Fruit fly (Drosophila melanogaster) whole organism, embryonic: ENCODE measurements around the gene CG46313.

Experiments
- Aef1 ChIP-seq: fragments of 200-800 bp; sonication (Bioruptor generic); IDR thresholded peaks from 3 replicates; pipeline ENCODE4 v1.3.6; 2022; ENCODE audit warnings: missing biosample characterization, missing genetic modification characterization
- CG10274 ChIP-seq: fragments of 200-800 bp; sonication (Bioruptor generic); optimal IDR thresholded peaks from 3 replicates; lab custom pipeline; 2017; ENCODE audit warnings: missing biosample characterization, mild to moderate bottlenecking, missing genetic modification characterization
- CG10366 ChIP-seq: fragments of 200-800 bp; sonication (Bioruptor generic); IDR thresholded peaks from 2 replicates; pipeline ENCODE4 v1.3.6; 2022; ENCODE audit warnings: missing biosample characterization, missing genetic modification characterization
- CG10654 ChIP-seq: fragments of 200-800 bp; sonication (Bioruptor generic); optimal IDR thresholded peaks from 2 replicates; lab custom pipeline; 2016; ENCODE audit warnings: missing biosample characterization, missing genetic modification characterization
- CG12744 ChIP-seq: fragments of 200-800 bp; sonication (Bioruptor generic); optimal IDR thresholded peaks from 2 replicates; lab custom pipeline; 2016; ENCODE audit warnings: missing biosample characterization, missing genetic modification characterization
- CG12942 ChIP-seq: fragments of 200-800 bp; sonication (Bioruptor generic); optimal IDR thresholded peaks from 3 replicates; lab custom pipeline; 2016; ENCODE audit warnings: missing biosample characterization, missing genetic modification characterization
- CG13296 ChIP-seq: fragments of 200-800 bp; sonication (Bioruptor generic); optimal IDR thresholded peaks from 3 replicates; lab custom pipeline; 2018; ENCODE audit warnings: missing biosample characterization, mild to moderate bottlenecking, missing genetic modification characterization
- CG15696 ChIP-seq: fragments of 200-800 bp; sonication (Bioruptor generic); optimal IDR thresholded peaks from 2 replicates; lab custom pipeline; 2019; ENCODE audit warnings: missing biosample characterization, mild to moderate bottlenecking, missing genetic modification characterization, moderate library complexity
- CG16779 ChIP-seq: fragments of 200-800 bp; sonication (Bioruptor generic); IDR thresholded peaks from 2 replicates; pipeline ENCODE4 v1.3.6; 2022; ENCODE audit warnings: missing biosample characterization, missing genetic modification characterization
- CG16813 ChIP-seq: fragments of 200-800 bp; sonication (Bioruptor generic); IDR thresholded peaks from 3 replicates; pipeline ENCODE4 v1.3.6; 2022; ENCODE audit warnings: missing biosample characterization, missing genetic modification characterization; ENCODE audit not compliant: partially characterized antibody
- CG1832 ChIP-seq: fragments of 200-800 bp; sonication (Bioruptor generic); optimal IDR thresholded peaks from 2 replicates; lab custom pipeline; 2017; ENCODE audit warnings: missing biosample characterization, mild to moderate bottlenecking, missing genetic modification characterization, inconsistent platforms
- CG2116 ChIP-seq: fragments of 200-800 bp; sonication (Bioruptor generic); optimal IDR thresholded peaks from 3 replicates; lab custom pipeline; 2018; ENCODE audit warnings: missing biosample characterization, mild to moderate bottlenecking, missing genetic modification characterization
- CG2712 ChIP-seq: fragments of 200-800 bp; optimal IDR thresholded peaks from 3 replicates; lab custom pipeline; 2019; ENCODE audit warnings: missing biosample characterization, mild to moderate bottlenecking, missing genetic modification characterization, moderate library complexity
- CG2875 ChIP-seq: fragments of 200-800 bp; sonication (Bioruptor generic); optimal IDR thresholded peaks from 2 replicates; lab custom pipeline; 2017; ENCODE audit warnings: missing biosample characterization, mild to moderate bottlenecking, missing genetic modification characterization, missing genetic modification reagents
- CG32772 ChIP-seq: fragments of 200-800 bp; sonication (Bioruptor generic); IDR thresholded peaks from 2 replicates; pipeline ENCODE4 v1.3.6; 2022; ENCODE audit warnings: missing biosample characterization, missing genetic modification characterization
- CG3838 ChIP-seq: fragments of 200-800 bp; sonication (Bioruptor generic); optimal IDR thresholded peaks from 3 replicates; lab custom pipeline; 2016; ENCODE audit warnings: missing biosample characterization, missing genetic modification characterization
- CG3847 ChIP-seq: fragments of 200-800 bp; sonication (Bioruptor generic); IDR thresholded peaks from 2 replicates; pipeline ENCODE4 v1.3.6; 2022; ENCODE audit warnings: missing biosample characterization, missing genetic modification characterization
- CG4820 ChIP-seq: fragments of 200-800 bp; sonication (Bioruptor generic); optimal IDR thresholded peaks from 3 replicates; lab custom pipeline; 2016; ENCODE audit warnings: missing biosample characterization, missing genetic modification characterization
- CG6654 ChIP-seq: fragments of 200-800 bp; sonication (Bioruptor generic); optimal IDR thresholded peaks from 2 replicates; lab custom pipeline; 2017; ENCODE audit warnings: missing biosample characterization, mild to moderate bottlenecking, missing genetic modification characterization
- CG7963 ChIP-seq: fragments of 200-800 bp; sonication (Bioruptor generic); IDR thresholded peaks from 3 replicates; pipeline ENCODE4 v1.3.6; 2022; ENCODE audit warnings: missing biosample characterization, missing genetic modification characterization; ENCODE audit not compliant: partially characterized antibody
- CG9797 ChIP-seq: fragments of 200-800 bp; sonication (Bioruptor generic); optimal IDR thresholded peaks from 3 replicates; lab custom pipeline; 2018; ENCODE audit warnings: missing biosample characterization, mild to moderate bottlenecking, missing genetic modification characterization
- CG9932 ChIP-seq: fragments of 200-800 bp; sonication (Bioruptor generic); IDR thresholded peaks from 2 replicates; pipeline ENCODE4 v1.3.6; 2022; ENCODE audit warnings: missing biosample characterization, missing genetic modification characterization
- Drgx ChIP-seq: fragments of 200-800 bp; sonication (Bioruptor generic); IDR thresholded peaks from 2 replicates; pipeline ENCODE4 v1.3.6; 2022; ENCODE audit warnings: missing biosample characterization, missing genetic modification characterization
- Ets65A ChIP-seq: fragments of 200-800 bp; sonication (Bioruptor generic); peaks from one replicate; lab custom pipeline; 2016; ENCODE audit warnings: missing biosample characterization, missing genetic modification characterization
- Hey ChIP-seq: fragments of 200-800 bp; sonication (Bioruptor generic); optimal IDR thresholded peaks from 3 replicates; lab custom pipeline; 2018; ENCODE audit warnings: missing biosample characterization, mild to moderate bottlenecking, missing genetic modification characterization
- Lpt ChIP-seq: fragments of >200 bp; optimal IDR thresholded peaks from 2 replicates; lab custom pipeline; 2018; ENCODE audit warnings: missing biosample characterization, missing genetic modification characterization
- NFAT ChIP-seq: fragments of 200-800 bp; sonication (Bioruptor generic); IDR thresholded peaks from 2 replicates; pipeline ENCODE4 v1.3.6; 2022; ENCODE audit warnings: missing biosample characterization, missing genetic modification characterization
- Rfx ChIP-seq: fragments of 200-800 bp; sonication (Bioruptor generic); IDR thresholded peaks from 2 replicates; pipeline ENCODE4 v1.3.6; 2022; ENCODE audit warnings: missing biosample characterization, missing genetic modification characterization
- Trl ChIP-seq, 3 experiments: fragments of >200 bp in 2 of 3; fragments of 200-800 bp in 1 of 3; sonication (Bioruptor generic) in 1 of 3; optimal IDR thresholded peaks; 2 replicates in 1 of 3; 3 replicates in 2 of 3; lab custom pipeline; 2016 to 2017; ENCODE audit warnings: missing biosample characterization in 1 of 3, missing genetic modification characterization in 1 of 3
- chinmo ChIP-seq: fragments of 200-800 bp; sonication (Bioruptor generic); IDR thresholded peaks from 4 replicates; pipeline ENCODE4 v1.3.6; 2022; ENCODE audit warnings: missing biosample characterization, missing genetic modification characterization; ENCODE audit not compliant: partially characterized antibody
- cwo ChIP-seq: fragments of 200-800 bp; sonication (Bioruptor generic); optimal IDR thresholded peaks from 3 replicates; lab custom pipeline; 2017; ENCODE audit warnings: missing biosample characterization, missing genetic modification characterization, mild to moderate bottlenecking, moderate library complexity, missing genetic modification reagents
- disco-r ChIP-seq: fragments of 200-800 bp; sonication (Bioruptor generic); optimal IDR thresholded peaks from 2 replicates; lab custom pipeline; 2016; ENCODE audit warnings: missing biosample characterization, missing genetic modification characterization
- ems ChIP-seq: fragments of 200-800 bp; sonication (Bioruptor generic); optimal IDR thresholded peaks from 3 replicates; lab custom pipeline; 2016; ENCODE audit warnings: missing biosample characterization, missing genetic modification characterization
- fd3F ChIP-seq: fragments of 200-800 bp; sonication (Bioruptor generic); optimal IDR thresholded peaks from 2 replicates; lab custom pipeline; 2018; ENCODE audit warnings: missing biosample characterization, mild to moderate bottlenecking, missing genetic modification characterization, moderate library complexity
- grn ChIP-seq: fragments of 200-800 bp; sonication (Bioruptor generic); optimal IDR thresholded peaks from 3 replicates; lab custom pipeline; 2017; ENCODE audit warnings: missing biosample characterization, missing genetic modification characterization
- h ChIP-seq: fragments of >200 bp; optimal IDR thresholded peaks from 2 replicates; lab custom pipeline; 2017
- hth ChIP-seq: fragments of >200 bp; optimal IDR thresholded peaks from 2 replicates; lab custom pipeline; 2017; ENCODE audit warnings: inconsistent platforms
- knrl ChIP-seq: fragments of 200-800 bp; sonication (Bioruptor generic); IDR thresholded peaks from 3 replicates; pipeline ENCODE4 v1.3.6; 2022; ENCODE audit warnings: missing biosample characterization, missing genetic modification characterization; ENCODE audit not compliant: partially characterized antibody
- lmd ChIP-seq: fragments of 200-800 bp; sonication (Bioruptor generic); IDR thresholded peaks from 2 replicates; pipeline ENCODE4 v1.3.6; 2022; ENCODE audit warnings: missing biosample characterization, missing genetic modification characterization
- otp ChIP-seq: fragments of 200-800 bp; sonication (Bioruptor generic); IDR thresholded peaks from 3 replicates; pipeline ENCODE4, ENCODE4 v1.3.6; 2022; ENCODE audit warnings: missing biosample characterization, missing genetic modification characterization
- pb ChIP-seq: fragments of 200-800 bp; sonication (Bioruptor generic); optimal IDR thresholded peaks from 3 replicates; lab custom pipeline; 2016; ENCODE audit warnings: missing biosample characterization, missing genetic modification characterization
- pnt ChIP-seq: fragments of 200-800 bp; sonication (Bioruptor generic); optimal IDR thresholded peaks from 3 replicates; lab custom pipeline; 2016; ENCODE audit warnings: missing biosample characterization, missing genetic modification characterization
- pum ChIP-seq: fragments of 200-800 bp; sonication (Bioruptor generic); optimal IDR thresholded peaks from 2 replicates; lab custom pipeline; 2016; ENCODE audit warnings: missing biosample characterization, missing genetic modification characterization
- pzg ChIP-seq: fragments of 200-800 bp; sonication (Bioruptor generic); optimal IDR thresholded peaks from 3 replicates; lab custom pipeline; 2018; ENCODE audit warnings: missing biosample characterization, mild to moderate bottlenecking, missing genetic modification characterization, moderate library complexity
- repo ChIP-seq: fragments of 200-800 bp; sonication (Bioruptor generic); optimal IDR thresholded peaks from 2 replicates; lab custom pipeline; 2016; ENCODE audit warnings: missing biosample characterization, missing genetic modification characterization
- row ChIP-seq: fragments of 200-800 bp; sonication (Bioruptor generic); IDR thresholded peaks from 3 replicates; pipeline ENCODE4 v1.3.6; 2022; ENCODE audit warnings: missing biosample characterization, missing genetic modification characterization
- sens-2 ChIP-seq: fragments of 200-800 bp; sonication (Bioruptor generic); IDR thresholded peaks from 2 replicates; pipeline ENCODE4 v1.3.6; 2022; ENCODE audit warnings: missing biosample characterization, missing genetic modification characterization
- sima ChIP-seq: fragments of 200-800 bp; sonication (Bioruptor generic); optimal IDR thresholded peaks from 2 replicates; lab custom pipeline; 2016; ENCODE audit warnings: missing biosample characterization, missing genetic modification characterization
- sisA ChIP-seq: fragments of 200-800 bp; sonication (Bioruptor generic); IDR thresholded peaks from 2 replicates; pipeline ENCODE4 v1.3.6; 2022; ENCODE audit warnings: missing biosample characterization, missing genetic modification characterization
- sna ChIP-seq: fragments of 200-800 bp; sonication (Bioruptor generic); IDR thresholded peaks from 2 replicates; pipeline ENCODE4 v1.3.6; 2022; ENCODE audit warnings: missing biosample characterization, missing genetic modification characterization; ENCODE audit not compliant: partially characterized antibody
- sqz ChIP-seq: fragments of 200-800 bp; sonication (Bioruptor generic); optimal IDR thresholded peaks from 3 replicates; lab custom pipeline; 2018; ENCODE audit warnings: missing biosample characterization, mild to moderate bottlenecking, missing genetic modification characterization

The CG46313 gene

DNA sequence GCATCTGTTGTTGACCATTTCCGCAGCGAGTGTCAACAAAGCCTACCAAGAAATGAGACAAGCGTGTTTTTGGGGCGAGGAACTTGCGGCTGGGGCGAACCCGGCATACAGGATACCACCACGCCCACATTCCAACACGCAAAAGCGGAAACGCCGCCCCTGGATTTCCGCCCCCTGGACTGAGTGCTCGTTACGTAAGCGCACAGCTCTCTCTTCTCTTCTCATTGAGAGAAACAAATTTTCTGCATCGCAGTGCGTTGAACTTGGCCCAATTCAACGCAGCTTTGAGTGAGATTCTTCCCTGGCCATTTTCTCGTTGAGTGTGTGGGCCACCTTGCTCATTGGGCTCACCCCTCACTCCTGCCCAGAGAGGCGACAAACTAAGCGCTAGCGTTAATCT lies 17.8 kb upstream of the CG46313 start (continued):
- TF ChIP-seq chinmo (GFP tag; lab: Robert Waterston, UW) (peak; percentile 80; the same call in 3 of the 4 replicates), hth (lab: Kevin White, UChicago) (no peak), CG3838 (GFP tag; lab: Kevin White, UChicago) (no peak), pzg (GFP tag; lab: Kevin White, UChicago) (no peak), CG16779 (peak; percentile 66; the same call in 1 of the 2 replicates), CG12942 (no peak), pum (GFP tag; lab: Kevin White, UChicago) (no peak), sisA (GFP tag; lab: Robert Waterston, UW) (0 out of 2 replicates have a peak, but pooled peaks have one; percentile 9), cwo (GFP tag; lab: Kevin White, UChicago) (no peak), CG12744 (GFP tag; lab: Kevin White, UChicago) (no peak), sna (GFP tag; lab: Robert Waterston, UW) (0 out of 2 replicates have a peak, but pooled peaks have one; percentile 33), NFAT (GFP tag; lab: Robert Waterston, UW) (0 out of 2 replicates have a peak, but pooled peaks have one; percentile 28), CG10654 (GFP tag; lab: Kevin White, UChicago) (no peak), Rfx (no peak), h (lab: Kevin White, UChicago) (no peak), lmd (GFP tag; lab: Robert Waterston, UW) (no peak), repo (no peak), Aef1 (GFP tag; lab: Robert Waterston, UW) (no peak), Hey (tag; lab: Kevin White, UChicago) (no peak), CG13296 (GFP tag; lab: Kevin White, UChicago) (no peak), grn (GFP tag; lab: Kevin White, UChicago) (no peak), CG32772 (0 out of 2 replicates have a peak, but pooled peaks have one; percentile 24), CG7963 (GFP tag; lab: Robert Waterston, UW) (no peak), CG9797 (GFP tag; lab: Kevin White, UChicago) (no peak), Drgx (GFP tag; lab: Robert Waterston, UW) (0 out of 2 replicates have a peak, but pooled peaks have one; percentile 10), fd3F (GFP tag; lab: Kevin White, UChicago) (no peak), otp (GFP tag; lab: Robert Waterston, UW) (0 out of 3 replicates have a peak, but pooled peaks have one; percentile 37), pb (no peak), CG2712 (no peak), CG1832 (no peak), Lpt (GFP tag; lab: Kevin White, UChicago) (no peak), CG15696 (tag; lab: Kevin White, UChicago) (no peak), Trl (optimal IDR thresholded peaks at IDR 0.05; lab: Kevin White, UChicago) (peak; percentile 31 to 32), Trl (GFP tag; optimal IDR thresholded peaks at IDR 0.05; lab: Kevin White, UChicago) (no peak), disco-r (GFP tag; lab: Kevin White, UChicago) (no peak), sqz (GFP tag; lab: Kevin White, UChicago) (no peak), CG10366 (GFP tag; lab: Robert Waterston, UW) (no peak), CG16813 (GFP tag; lab: Robert Waterston, UW) (no peak), CG2875 (GFP tag; lab: Kevin White, UChicago) (no peak), Ets65A (GFP tag; lab: Kevin White, UChicago) (peak; percentile 81), CG2116 (GFP tag; lab: Kevin White, UChicago) (no peak), pnt (GFP tag; lab: Kevin White, UChicago) (no peak), CG4820 (GFP tag; lab: Kevin White, UChicago) (no peak), CG9932 (GFP tag; lab: Robert Waterston, UW) (peak; percentile 35; the same call in 1 of the 2 replicates), ems (GFP tag; lab: Kevin White, UChicago) (no peak), sens-2 (0 out of 2 replicates have a peak, but pooled peaks have one; percentile 52), sima (GFP tag; lab: Kevin White, UChicago) (no peak), CG3847 (GFP tag; lab: Robert Waterston, UW) (0 out of 2 replicates have a peak, but pooled peaks have one; percentile 11), CG10274 (GFP tag; lab: Kevin White, UChicago) (no peak), knrl (0 out of 3 replicates have a peak, but pooled peaks have one; percentile 13), CG6654 (no peak), row (GFP tag; lab: Robert Waterston, UW) (no peak)
